Worm (Caenorhabditis elegans) whole organism, L4 larva: ENCODE data around the gene F32D8.2.

Experiments used
- F26F4.8 ChIP-seq: fragments of 200-800 bp; sonication (Bioruptor generic); conservative IDR thresholded peaks from 2 replicates; pipeline ENCODE4 v1.3.6; 2022; ENCODE audit warnings: missing genetic modification characterization, missing compliant biosample characterization
- F44E2.7 ChIP-seq: fragments of 200-800 bp; sonication (Bioruptor generic); IDR thresholded peaks from 2 replicates; pipeline ENCODE4 v2.1.2; 2022; ENCODE audit warnings: missing genetic modification characterization, missing compliant biosample characterization
- T20F7.1 ChIP-seq: fragments of 200-800 bp; sonication (Bioruptor generic); optimal IDR thresholded peaks from 2 replicates; lab custom pipeline; 2018; ENCODE audit warnings: mild to moderate bottlenecking, missing genetic modification characterization, missing compliant biosample characterization
- T26A8.4 ChIP-seq: fragments of 200-800 bp; sonication (Bioruptor generic); IDR thresholded peaks from 2 replicates; pipeline ENCODE4 v1.3.6; 2022; ENCODE audit warnings: missing genetic modification characterization, missing compliant biosample characterization
- Y105C5A.15 ChIP-seq: fragments of 200-800 bp; sonication (Bioruptor generic); IDR thresholded peaks from 2 replicates; pipeline ENCODE4 v1.3.6; 2022; ENCODE audit warnings: missing genetic modification characterization, missing compliant biosample characterization
- aha-1 ChIP-seq: fragments of 150-350 bp; peaks from one replicate; lab custom pipeline; 2014; ENCODE audit warnings: missing biosample characterization, missing genetic modification characterization
- aly-2 ChIP-seq: sonication (generic microtip); optimal IDR thresholded peaks from 2 replicates; lab custom pipeline; 2018; ENCODE audit warnings: missing biosample characterization, missing genetic modification characterization
- ama-1 ChIP-seq: fragments of 150-350 bp; optimal IDR thresholded peaks from 2 replicates; lab custom pipeline; 2014; ENCODE audit warnings: inconsistent platforms, mixed read lengths
- arid-1 ChIP-seq: fragments of 200-800 bp; sonication (Bioruptor generic); conservative IDR thresholded peaks from 2 replicates; pipeline ENCODE4 v1.3.6; 2022; ENCODE audit warnings: missing genetic modification reagents, missing genetic modification characterization, missing compliant biosample characterization
- ceh-82 ChIP-seq: sonication (generic microtip); optimal IDR thresholded peaks from 2 replicates; lab custom pipeline; 2017; ENCODE audit warnings: missing biosample characterization, missing genetic modification characterization
- cey-2 ChIP-seq: sonication (generic microtip); optimal IDR thresholded peaks from 3 replicates; lab custom pipeline; 2017; ENCODE audit warnings: missing genetic modification characterization, mild to moderate bottlenecking, missing compliant biosample characterization, antibody characterized with exemption, borderline replicate concordance; ENCODE audit not compliant: insufficient read depth
- daf-16 ChIP-seq, 3 experiments: sonication (generic microtip); optimal IDR thresholded peaks; 2 replicates each; lab custom pipeline; 2016 to 2017; ENCODE audit warnings: missing genetic modification characterization in 3 of 3, missing genetic modification reagents in 3 of 3, mild to moderate bottlenecking in 2 of 3, missing compliant biosample characterization in 2 of 3, missing biosample characterization in 1 of 3, moderate library complexity in 1 of 3
- daf-19 ChIP-seq: fragments of 200-800 bp; sonication (Bioruptor generic); conservative IDR thresholded peaks from 2 replicates; pipeline ENCODE4 v1.3.6; 2022; ENCODE audit warnings: missing genetic modification characterization, missing compliant biosample characterization
- daf-8 ChIP-seq: fragments of 200-800 bp; sonication (Bioruptor generic); IDR thresholded peaks from 2 replicates; pipeline ENCODE4 v1.3.6; 2022; ENCODE audit warnings: missing genetic modification characterization, missing compliant biosample characterization
- dmd-8 ChIP-seq: fragments of 200-800 bp; sonication (Bioruptor generic); IDR thresholded peaks from 2 replicates; pipeline ENCODE4 v1.3.6; 2022; ENCODE audit warnings: missing genetic modification characterization, missing compliant biosample characterization
- fkh-10 ChIP-seq: fragments of 150-350 bp; optimal IDR thresholded peaks from 2 replicates; lab custom pipeline; 2014; ENCODE audit warnings: missing biosample characterization, missing genetic modification reagents, missing genetic modification characterization
- hif-1 ChIP-seq, 2 experiments: sonication (generic microtip); optimal IDR thresholded peaks; 2 replicates each; lab custom pipeline; 2016 to 2017; ENCODE audit warnings: missing compliant biosample characterization in 2 of 2, missing genetic modification characterization in 2 of 2, missing genetic modification reagents in 2 of 2, missing genotype in 2 of 2, mild to moderate bottlenecking in 1 of 2
- hmg-1.1 ChIP-seq: fragments of 200-800 bp; sonication (Bioruptor generic); IDR thresholded peaks from 2 replicates; pipeline ENCODE4 v1.3.6; 2022; ENCODE audit warnings: missing genetic modification reagents, missing genetic modification characterization, missing compliant biosample characterization
- lim-7 ChIP-seq: fragments of 200-800 bp; sonication (Bioruptor generic); IDR thresholded peaks from 2 replicates; pipeline ENCODE4 v1.3.6; 2022; ENCODE audit warnings: missing genetic modification characterization, missing compliant biosample characterization
- lin-13 ChIP-seq: fragments of 150-350 bp; optimal IDR thresholded peaks from 2 replicates; lab custom pipeline; 2014; ENCODE audit warnings: missing biosample characterization, missing genetic modification reagents, missing genetic modification characterization
- lin-38 ChIP-seq: fragments of 200-800 bp; sonication (Bioruptor generic); IDR thresholded peaks from 2 replicates; pipeline ENCODE4 v1.3.6; 2022; ENCODE audit warnings: missing genetic modification reagents, missing genetic modification characterization, missing compliant biosample characterization
- lsy-2 ChIP-seq, 2 experiments: fragments of 150-350 bp in 1 of 2; sonication (generic microtip) in 1 of 2; optimal IDR thresholded peaks; 2 replicates each; lab custom pipeline; 2014 to 2017; ENCODE audit warnings: missing biosample characterization in 2 of 2, missing genetic modification characterization in 2 of 2
- madf-5 ChIP-seq, 2 experiments: fragments of 200-800 bp; sonication (Bioruptor generic); IDR thresholded peaks; 2 replicates each; pipeline ENCODE4 v1.3.6; 2022; ENCODE audit warnings: missing compliant biosample characterization in 2 of 2, missing genetic modification characterization in 2 of 2
- mxl-2 ChIP-seq: fragments of 200-800 bp; sonication (Bioruptor generic); conservative IDR thresholded peaks from 2 replicates; pipeline ENCODE4 v1.3.6; 2022; ENCODE audit warnings: missing genetic modification reagents, missing genetic modification characterization, missing compliant biosample characterization
- mxl-3 ChIP-seq: fragments of 200-800 bp; sonication (Bioruptor generic); optimal IDR thresholded peaks from 2 replicates; lab custom pipeline; 2018; ENCODE audit warnings: mild to moderate bottlenecking, missing genetic modification characterization, missing compliant biosample characterization
- nhr-102 ChIP-seq: sonication (generic microtip); optimal IDR thresholded peaks from 2 replicates; lab custom pipeline; 2016; ENCODE audit warnings: mild to moderate bottlenecking, missing genetic modification characterization, moderate library complexity, missing compliant biosample characterization
- nhr-111 ChIP-seq: fragments of 200-800 bp; sonication (Bioruptor generic); optimal IDR thresholded peaks from 2 replicates; lab custom pipeline; 2018; ENCODE audit warnings: mild to moderate bottlenecking, missing genetic modification characterization, missing compliant biosample characterization
- nhr-25 ChIP-seq: sonication (generic microtip); optimal IDR thresholded peaks from 2 replicates; lab custom pipeline; 2017; ENCODE audit warnings: missing genetic modification characterization, mild to moderate bottlenecking, missing compliant biosample characterization, antibody characterized with exemption, moderate library complexity, borderline replicate concordance; ENCODE audit not compliant: insufficient read depth
- nhr-41 ChIP-seq: fragments of 200-800 bp; sonication (Bioruptor generic); IDR thresholded peaks from 2 replicates; pipeline ENCODE4 v1.3.6; 2022; ENCODE audit warnings: missing genetic modification reagents, missing genetic modification characterization, missing compliant biosample characterization
- nhr-42 ChIP-seq: fragments of 200-800 bp; sonication (Bioruptor generic); IDR thresholded peaks from 2 replicates; pipeline ENCODE4 v1.3.6; 2022; ENCODE audit warnings: missing genetic modification characterization, missing compliant biosample characterization
- nhr-48 ChIP-seq: sonication (generic microtip); optimal IDR thresholded peaks from 2 replicates; lab custom pipeline; 2016; ENCODE audit warnings: mild to moderate bottlenecking, missing genetic modification characterization, missing compliant biosample characterization
- nhr-6 ChIP-seq: fragments of 150-350 bp; optimal IDR thresholded peaks from 2 replicates; lab custom pipeline; 2014; ENCODE audit warnings: missing biosample characterization, missing genetic modification characterization
- rbr-2 ChIP-seq: sonication (generic microtip); optimal IDR thresholded peaks from 2 replicates; lab custom pipeline; 2016; ENCODE audit warnings: missing genotype, missing genetic modification characterization, missing compliant biosample characterization
- sdz-12 ChIP-seq: fragments of 200-800 bp; sonication (Bioruptor generic); optimal IDR thresholded peaks from 2 replicates; lab custom pipeline; 2018; ENCODE audit warnings: mild to moderate bottlenecking, missing genetic modification characterization, missing compliant biosample characterization
- set-16 ChIP-seq: fragments of 200-800 bp; sonication (Bioruptor generic); IDR thresholded peaks from 2 replicates; pipeline ENCODE4 v1.3.6; 2022; ENCODE audit warnings: missing genetic modification reagents, missing genetic modification characterization, missing compliant biosample characterization
- skn-1 ChIP-seq: fragments of 150-350 bp; optimal IDR thresholded peaks from 2 replicates; lab custom pipeline; 2014; ENCODE audit warnings: missing biosample characterization, missing genetic modification characterization
- unc-130 ChIP-seq: sonication (generic microtip); optimal IDR thresholded peaks from 2 replicates; lab custom pipeline; 2016; ENCODE audit warnings: missing genetic modification reagents, missing genetic modification characterization, missing compliant biosample characterization
- unc-39 ChIP-seq: sonication (generic microtip); optimal IDR thresholded peaks from 2 replicates; lab custom pipeline; 2017; ENCODE audit warnings: missing biosample characterization, missing genetic modification characterization
- unc-62 ChIP-seq, 3 experiments: fragments of 150-350 bp in 1 of 3; sonication (generic microtip); optimal IDR thresholded peaks in 2 of 3; peaks in 1 of 3; 1 replicate in 1 of 3; 2 replicates in 2 of 3; lab custom pipeline; 2014 to 2017; ENCODE audit warnings: missing biosample characterization in 3 of 3, missing genetic modification characterization in 3 of 3, missing genetic modification reagents in 3 of 3, missing genotype in 1 of 3
- zip-11 ChIP-seq: fragments of 200-800 bp; sonication (Bioruptor generic); IDR thresholded peaks from 2 replicates; pipeline ENCODE4 v1.3.6; 2022; ENCODE audit warnings: missing genetic modification characterization, missing compliant biosample characterization
- ztf-11 ChIP-seq: fragments of 150-350 bp; optimal IDR thresholded peaks from 2 replicates; lab custom pipeline; 2014; ENCODE audit warnings: missing biosample characterization, missing genetic modification characterization
- ztf-7 ChIP-seq: fragments of 150-350 bp; optimal IDR thresholded peaks from 2 replicates; lab custom pipeline; 2014; ENCODE audit warnings: missing biosample characterization, missing genetic modification characterization

F32D8.2 gene

ce11 chrV:10894601-10895000 lies 11.0 kb downstream of the F32D8.2 start, which contains the start of the genes F32D8.14 and F32D8.5 (continued):
- TF ChIP-seq lin-38 (GFP tag; lab: Robert Waterston, UW) (peak; percentile 94), sdz-12 (GFP tag; lab: Kevin White, UChicago) (no peak), nhr-48 (tag; lab: Kevin White, UChicago) (peak; percentile 67), nhr-25 (tag; lab: Kevin White, UChicago) (no peak), lsy-2 (tag; optimal IDR thresholded peaks at IDR 0.05; lab: Kevin White, UChicago) (peak in 1 of 2 experiments; percentile 90), lin-13 (peak; percentile 79), hif-1 (tag; optimal IDR thresholded peaks at IDR 0.05; lab: Kevin White, UChicago) (peak in 1 of 2 experiments; percentile 80), ceh-82 (tag; lab: Kevin White, UChicago) (no peak), dmd-8 (GFP tag; lab: Robert Waterston, UW) (no peak), lim-7 (GFP tag; lab: Robert Waterston, UW) (no peak), fkh-10 (GFP tag; lab: Kevin White, UChicago) (no peak), F44E2.7 (GFP tag; lab: Robert Waterston, UW) (no peak), mxl-2 (no peak), madf-5 (GFP tag; IDR thresholded peaks at IDR 0.05; lab: Robert Waterston, UW) (no peak), set-16 (no peak)

ce11 chrV:10896295-10896694 lies 12.7 kb downstream of the F32D8.2 start, which contains the start of gene F32D8.13:
Gene F32D8.13, minus strand, starts transcription at chrV:10896543.
- TF ChIP-seq daf-8 (no peak), daf-19 (no peak), mxl-3 (GFP tag; lab: Kevin White, UChicago) (no peak), Y105C5A.15 (GFP tag; lab: Robert Waterston, UW) (no peak), F44E2.7 (GFP tag; lab: Robert Waterston, UW) (no peak), nhr-41 (GFP tag; lab: Robert Waterston, UW) (no peak), ama-1 (peak; percentile 52), lsy-2 (tag; optimal IDR thresholded peaks at IDR 0.05; lab: Kevin White, UChicago) (peak in 1 of 2 experiments; percentile 31), dmd-8 (GFP tag; lab: Robert Waterston, UW) (no peak), daf-16 (GFP tag; optimal IDR thresholded peaks at IDR 0.05; lab: Kevin White, UChicago) (no peak), daf-16 (tag; optimal IDR thresholded peaks at IDR 0.05; lab: Kevin White, UChicago) (peak; percentile 13), nhr-111 (GFP tag; lab: Kevin White, UChicago) (no peak), aly-2 (tag; lab: Kevin White, UChicago) (no peak), T26A8.4 (peak; percentile 45), unc-62 (GFP tag; optimal IDR thresholded peaks at IDR 0.05 in 1 of 2; lab: Kevin White, UChicago) (no peak), unc-62 (tag; optimal IDR thresholded peaks at IDR 0.05; lab: Kevin White, UChicago) (no peak), unc-130 (GFP tag; lab: Kevin White, UChicago) (no peak), nhr-6 (tag; lab: Kevin White, UChicago) (no peak), F26F4.8 (GFP tag; lab: Robert Waterston, UW) (no peak), nhr-102 (tag; lab: Kevin White, UChicago) (no peak), lin-38 (GFP tag; lab: Robert Waterston, UW) (peak; percentile 28; the same call in 1 of the 2 replicates), nhr-42 (GFP tag; lab: Robert Waterston, UW) (0 out of 2 replicates have a peak, but pooled peaks have one; percentile 6), aha-1 (peak; percentile 58)
- TF ChIP-seq, all 104 proteins: peak for 7

ce11 chrV:10896706-10897105 lies 13.1 kb downstream of the F32D8.2 start:
- TF ChIP-seq unc-39 (tag; lab: Kevin White, UChicago) (no peak), ztf-11 (tag; lab: Kevin White, UChicago) (no peak), madf-5 (GFP tag; IDR thresholded peaks at IDR 0.05; lab: Robert Waterston, UW) (no peak), cey-2 (no peak)

- no peak for TF ChIP-seq ztf-11 (tag; lab: Kevin White, UChicago)
- no peak for TF ChIP-seq T20F7.1
- no peak for TF ChIP-seq arid-1
- no peak for TF ChIP-seq hmg-1.1
- TF ChIP-seq daf-16 (GFP tag; optimal IDR thresholded peaks at IDR 0.05; lab: Kevin White, UChicago): no peak
- TF ChIP-seq daf-16 (tag; optimal IDR thresholded peaks at IDR 0.05; lab: Kevin White, UChicago): no peak
- TF ChIP-seq skn-1 (tag; lab: Kevin White, UChicago): no peak
- TF ChIP-seq nhr-25 (tag; lab: Kevin White, UChicago): no peak
- TF ChIP-seq rbr-2 (tag; lab: Kevin White, UChicago): no peak
- TF ChIP-seq zip-11 (GFP tag; lab: Robert Waterston, UW): no peak
- TF ChIP-seq unc-130 (GFP tag; lab: Kevin White, UChicago): no peak
- no peak for TF ChIP-seq madf-5 (GFP tag; IDR thresholded peaks at IDR 0.05; lab: Robert Waterston, UW)
- TF ChIP-seq ztf-7 (tag; lab: Kevin White, UChicago): no peak
Observed at ce11 chrV:10897106-10897171, 13.4 kb downstream of the F32D8.2 start, which contains the start of gene sec-61.G. Gene sec-61.G, minus strand, starts transcription at chrV:10897143.
